Worm (Caenorhabditis elegans) whole organism, mixed stage, embryonic: ENCODE results near the gene F14B8.5.

Experiments used
- ceh-43 ChIP-seq: fragments of 200-800 bp; sonication (Bioruptor generic); optimal IDR thresholded peaks from 2 replicates; lab custom pipeline; 2018; ENCODE audit warnings: mild to moderate bottlenecking, missing genetic modification characterization, moderate library complexity, missing compliant biosample characterization
- ces-1 ChIP-seq: fragments of 150-350 bp; optimal IDR thresholded peaks from 2 replicates; lab custom pipeline; 2014; ENCODE audit warnings: missing biosample characterization, missing genetic modification reagents, missing genetic modification characterization
- mep-1 ChIP-seq: fragments of 150-350 bp; optimal IDR thresholded peaks from 2 replicates; lab custom pipeline; 2017; ENCODE audit warnings: missing biosample characterization, missing genetic modification reagents, missing genetic modification characterization, inconsistent platforms

- TF ChIP-seq ces-1 (GFP tag; lab: Kevin White, UChicago) (no peak), mep-1 (no peak), ceh-43 (no peak)
These were observed 44.1 kb downstream of the F14B8.5 start for ce11 chrX:6884439-6884838.
